Comparison of ENCODE assay signal across 1 fruit fly cellular context in genomic region chrX:18379791-18380190, dm6.
TF ChIP-seq lines count a peak whose summit lies in the region.

Gene por, minus strand, starts transcription at chrX:18379854.
Gene CG6179, plus strand, starts transcription at chrX:18380082.

TF ChIP-seq in whole organism, embryonic, 481 proteins besides CTCF, POLR2A, EP300 and RAD21 (continued from another document and continues in another):
- TF ChIP-seq Myb (GFP tag; optimal IDR thresholded peaks at IDR 0.05; lab: Kevin White, UChicago), result no peak
- no peak for TF ChIP-seq unpg (GFP tag; optimal IDR thresholded peaks at IDR 0.05; lab: Kevin White, UChicago)
- TF ChIP-seq pnt (GFP tag; optimal IDR thresholded peaks at IDR 0.05; lab: Kevin White, UChicago), result no peak
- TF ChIP-seq MESR4 (GFP tag; optimal IDR thresholded peaks at IDR 0.05; lab: Kevin White, UChicago), result no peak
- TF ChIP-seq row (GFP tag; IDR thresholded peaks at IDR 0.05; lab: Robert Waterston, UW), result peak; percentile 64
- TF ChIP-seq H15 (GFP tag; IDR thresholded peaks at IDR 0.05; lab: Robert Waterston, UW), result no peak
- TF ChIP-seq CG3838 (GFP tag; optimal IDR thresholded peaks at IDR 0.05; lab: Kevin White, UChicago), result no peak
- TF ChIP-seq Ada2b (GFP tag; IDR thresholded peaks at IDR 0.05; lab: Robert Waterston, UW), result no peak
- TF ChIP-seq grau (tag; optimal IDR thresholded peaks at IDR 0.05; lab: Kevin White, UChicago), result no peak
- TF ChIP-seq CHES-1-like (GFP tag; optimal IDR thresholded peaks at IDR 0.05; lab: Kevin White, UChicago), result no peak
- TF ChIP-seq CG11695 (GFP tag; IDR thresholded peaks at IDR 0.05; lab: Robert Waterston, UW), result no peak
- no peak for TF ChIP-seq salm (tag; optimal IDR thresholded peaks at IDR 0.05; lab: Kevin White, UChicago)
- TF ChIP-seq Rx (GFP tag; IDR thresholded peaks at IDR 0.05; lab: Robert Waterston, UW), result no peak
- TF ChIP-seq CG17568 (GFP tag; optimal IDR thresholded peaks at IDR 0.05; lab: Kevin White, UChicago), result no peak
- TF ChIP-seq CG14710 (tag; optimal IDR thresholded peaks at IDR 0.05; lab: Kevin White, UChicago), result peak; percentile 33
- TF ChIP-seq C15 (GFP tag; IDR thresholded peaks at IDR 0.05; lab: Robert Waterston, UW), result no peak
- no peak for TF ChIP-seq CG2889 (GFP tag; IDR thresholded peaks at IDR 0.05; lab: Robert Waterston, UW)
- no peak for TF ChIP-seq bcd (GFP tag; optimal IDR thresholded peaks at IDR 0.05; lab: Kevin White, UChicago)
- TF ChIP-seq CG1602 (GFP tag; optimal IDR thresholded peaks at IDR 0.05; lab: Kevin White, UChicago), result no peak
- peak; percentile 19 for TF ChIP-seq CG2116 (GFP tag; optimal IDR thresholded peaks at IDR 0.05; lab: Kevin White, UChicago)
- TF ChIP-seq Sox102F (GFP tag; optimal IDR thresholded peaks at IDR 0.05; lab: Kevin White, UChicago), result no peak
- TF ChIP-seq CG1024 (GFP tag; IDR thresholded peaks at IDR 0.05; lab: Robert Waterston, UW), result no peak
- TF ChIP-seq CG15696 (tag; optimal IDR thresholded peaks at IDR 0.05; lab: Kevin White, UChicago), result no peak
- peak; percentile 31 for TF ChIP-seq trem (tag; optimal IDR thresholded peaks at IDR 0.05; lab: Kevin White, UChicago)
- no peak for TF ChIP-seq CG31224 (GFP tag; IDR thresholded peaks at IDR 0.05; lab: Robert Waterston, UW)
- no peak for TF ChIP-seq toy (GFP tag; IDR thresholded peaks at IDR 0.05; lab: Robert Waterston, UW)
- no peak for TF ChIP-seq nerfin-1 (tag; optimal IDR thresholded peaks at IDR 0.05; lab: Kevin White, UChicago)
- TF ChIP-seq az2 (GFP tag; optimal IDR thresholded peaks at IDR 0.05; lab: Kevin White, UChicago), result no peak
- TF ChIP-seq Gug (GFP tag; IDR thresholded peaks at IDR 0.05; lab: Robert Waterston, UW), result no peak
- TF ChIP-seq tna (GFP tag; IDR thresholded peaks at IDR 0.05; lab: Robert Waterston, UW; ENCODE audit: partially characterized antibody), result no peak
- peak; percentile 19 for TF ChIP-seq Ets97D (GFP tag; optimal IDR thresholded peaks at IDR 0.05; lab: Kevin White, UChicago)
- TF ChIP-seq CG4707 (GFP tag; optimal IDR thresholded peaks at IDR 0.05; lab: Kevin White, UChicago), result no peak
- no peak for TF ChIP-seq oc (tag; optimal IDR thresholded peaks at IDR 0.05; lab: Kevin White, UChicago)
- no peak for TF ChIP-seq CG4730 (GFP tag; IDR thresholded peaks at IDR 0.05; lab: Robert Waterston, UW)
- TF ChIP-seq gfzf (GFP tag; optimal IDR thresholded peaks at IDR 0.05; lab: Kevin White, UChicago), result peak; percentile 70
- TF ChIP-seq CG1233 (GFP tag; optimal IDR thresholded peaks at IDR 0.05; lab: Kevin White, UChicago), result no peak
- no peak for TF ChIP-seq CG4820 (GFP tag; optimal IDR thresholded peaks at IDR 0.05; lab: Kevin White, UChicago)
- no peak for TF ChIP-seq CG18599 (GFP tag; optimal IDR thresholded peaks at IDR 0.05; lab: Kevin White, UChicago)
- no peak for TF ChIP-seq CG9437 (GFP tag; optimal IDR thresholded peaks at IDR 0.05; lab: Kevin White, UChicago)
- no peak for TF ChIP-seq CG6791 (GFP tag; IDR thresholded peaks at IDR 0.05; lab: Robert Waterston, UW; ENCODE audit: partially characterized antibody)
- TF ChIP-seq CG9932 (GFP tag; IDR thresholded peaks at IDR 0.05; lab: Robert Waterston, UW), result no peak
- no peak for TF ChIP-seq CG15269 (tag; optimal IDR thresholded peaks at IDR 0.05; lab: Kevin White, UChicago)
- no peak for TF ChIP-seq hbn (GFP tag; IDR thresholded peaks at IDR 0.05; lab: Robert Waterston, UW; ENCODE audit: partially characterized antibody)
- TF ChIP-seq CG17829 (tag; optimal IDR thresholded peaks at IDR 0.05; lab: Kevin White, UChicago), result no peak
- TF ChIP-seq NfI (GFP tag; optimal IDR thresholded peaks at IDR 0.05; lab: Kevin White, UChicago), result no peak
- TF ChIP-seq Nf-YB (GFP tag; optimal IDR thresholded peaks at IDR 0.05; lab: Kevin White, UChicago), result no peak
- TF ChIP-seq Lim3 (GFP tag; IDR thresholded peaks at IDR 0.05; lab: Robert Waterston, UW), result no peak
- TF ChIP-seq sr (GFP tag; IDR thresholded peaks at IDR 0.05; lab: Robert Waterston, UW), result no peak
- peak; percentile 26 for TF ChIP-seq Med (GFP tag; lab: Kevin White, UChicago)
- no peak for TF ChIP-seq gsb-n (tag; optimal IDR thresholded peaks at IDR 0.05; lab: Kevin White, UChicago)
- TF ChIP-seq CG3065 (GFP tag; optimal IDR thresholded peaks at IDR 0.05; lab: Kevin White, UChicago), result no peak
- TF ChIP-seq zfh2 (GFP tag; optimal IDR thresholded peaks at IDR 0.05; lab: Kevin White, UChicago), result no peak
- no peak for TF ChIP-seq gce (GFP tag; IDR thresholded peaks at IDR 0.05; lab: Robert Waterston, UW)
- no peak for TF ChIP-seq Doc2 (GFP tag; IDR thresholded peaks at IDR 0.05; lab: Robert Waterston, UW)
- no peak for TF ChIP-seq br (optimal IDR thresholded peaks at IDR 0.05; lab: Kevin White, UChicago)
- no peak for TF ChIP-seq CG11696 (GFP tag; IDR thresholded peaks at IDR 0.05; lab: Robert Waterston, UW)
- TF ChIP-seq org-1 (GFP tag; optimal IDR thresholded peaks at IDR 0.05; lab: Kevin White, UChicago), result no peak
- no peak for TF ChIP-seq Chrac-16 (GFP tag; optimal IDR thresholded peaks at IDR 0.05; lab: Kevin White, UChicago)
- no peak for TF ChIP-seq dan (GFP tag; IDR thresholded peaks at IDR 0.05; lab: Robert Waterston, UW)
- TF ChIP-seq CG6765 (GFP tag; optimal IDR thresholded peaks at IDR 0.05; lab: Kevin White, UChicago), result no peak
- no peak for TF ChIP-seq sisA (GFP tag; IDR thresholded peaks at IDR 0.05; lab: Robert Waterston, UW)
- no peak for TF ChIP-seq Eip74EF (GFP tag; optimal IDR thresholded peaks at IDR 0.05; lab: Kevin White, UChicago)
- TF ChIP-seq esg (GFP tag; conservative IDR thresholded peaks at IDR 0.05; lab: Robert Waterston, UW), result no peak
- no peak for TF ChIP-seq pan (optimal IDR thresholded peaks at IDR 0.05; lab: Kevin White, UChicago)
- TF ChIP-seq pan (GFP tag; optimal IDR thresholded peaks at IDR 0.05 in 1 of 2, IDR thresholded peaks at IDR 0.05 in 1 of 2), result no peak
- TF ChIP-seq CG9727 (GFP tag; optimal IDR thresholded peaks at IDR 0.05; lab: Kevin White, UChicago), result no peak
- TF ChIP-seq Hmr (GFP tag; optimal IDR thresholded peaks at IDR 0.05; lab: Kevin White, UChicago), result no peak
- TF ChIP-seq GATAe (GFP tag; conservative IDR thresholded peaks at IDR 0.05; lab: Robert Waterston, UW), result no peak
- no peak for TF ChIP-seq unc-4 (GFP tag; IDR thresholded peaks at IDR 0.05; lab: Robert Waterston, UW; ENCODE audit: partially characterized antibody)
- TF ChIP-seq ap (GFP tag; IDR thresholded peaks at IDR 0.05; lab: Robert Waterston, UW), result no peak
- TF ChIP-seq CG7556 (GFP tag; optimal IDR thresholded peaks at IDR 0.05; lab: Kevin White, UChicago), result no peak
- no peak for TF ChIP-seq Gsc (GFP tag; IDR thresholded peaks at IDR 0.05; lab: Robert Waterston, UW)
- TF ChIP-seq CG4617 (GFP tag; optimal IDR thresholded peaks at IDR 0.05; lab: Kevin White, UChicago; ENCODE audit: borderline replicate concordance), result peak; percentile 22
- no peak for TF ChIP-seq CG33213 (GFP tag; optimal IDR thresholded peaks at IDR 0.05; lab: Kevin White, UChicago)
- no peak for TF ChIP-seq crol (GFP tag; IDR thresholded peaks at IDR 0.05; lab: Robert Waterston, UW)
- TF ChIP-seq phol (tag; optimal IDR thresholded peaks at IDR 0.05; lab: Kevin White, UChicago), result peak; percentile 11
- TF ChIP-seq Hmx (GFP tag; optimal IDR thresholded peaks at IDR 0.05; lab: Kevin White, UChicago), result no peak
- TF ChIP-seq CG14965 (GFP tag; optimal IDR thresholded peaks at IDR 0.05; lab: Kevin White, UChicago; ENCODE audit: borderline replicate concordance), result no peak
- TF ChIP-seq CoRest (tag; optimal IDR thresholded peaks at IDR 0.05; lab: Kevin White, UChicago), result peak; percentile 24
- TF ChIP-seq CG9797 (GFP tag; optimal IDR thresholded peaks at IDR 0.05; lab: Kevin White, UChicago), result peak; percentile 52
- TF ChIP-seq shn (GFP tag; optimal IDR thresholded peaks at IDR 0.05; lab: Kevin White, UChicago), result no peak
- TF ChIP-seq run (tag; optimal IDR thresholded peaks at IDR 0.05; lab: Kevin White, UChicago), result no peak
- TF ChIP-seq D19B (GFP tag; optimal IDR thresholded peaks at IDR 0.05; lab: Kevin White, UChicago), result no peak
- no peak for TF ChIP-seq CG7786 (GFP tag; optimal IDR thresholded peaks at IDR 0.05; lab: Kevin White, UChicago)
- TF ChIP-seq CG6272 (GFP tag; IDR thresholded peaks at IDR 0.05; lab: Robert Waterston, UW), result no peak
- TF ChIP-seq Sry-β (GFP tag; optimal IDR thresholded peaks at IDR 0.05; lab: Kevin White, UChicago), result peak; percentile 79
- no peak for TF ChIP-seq dati (GFP tag; IDR thresholded peaks at IDR 0.05; lab: Robert Waterston, UW)
- peak; percentile 20 for TF ChIP-seq CG12659 (GFP tag; optimal IDR thresholded peaks at IDR 0.05; lab: Kevin White, UChicago)
- no peak for TF ChIP-seq pros (GFP tag; optimal IDR thresholded peaks at IDR 0.05; lab: Kevin White, UChicago)
- TF ChIP-seq Sin3A (optimal IDR thresholded peaks at IDR 0.05; lab: Kevin White, UChicago), result peak; percentile 48
- TF ChIP-seq CG7928 (GFP tag; optimal IDR thresholded peaks at IDR 0.05; lab: Kevin White, UChicago), result no peak
- peak; percentile 27 for TF ChIP-seq pzg (GFP tag; optimal IDR thresholded peaks at IDR 0.05; lab: Kevin White, UChicago)
- no peak for TF ChIP-seq pfk (GFP tag; optimal IDR thresholded peaks at IDR 0.05; lab: Kevin White, UChicago)
- no peak for TF ChIP-seq CG18619 (GFP tag; optimal IDR thresholded peaks at IDR 0.05; lab: Kevin White, UChicago)
- no peak for TF ChIP-seq sug (tag; optimal IDR thresholded peaks at IDR 0.05; lab: Kevin White, UChicago)
- TF ChIP-seq CG1529 (GFP tag; optimal IDR thresholded peaks at IDR 0.05; lab: Kevin White, UChicago), result no peak
- TF ChIP-seq CG12071 (GFP tag; optimal IDR thresholded peaks at IDR 0.05; lab: Kevin White, UChicago), result no peak
- no peak for TF ChIP-seq CG14050 (GFP tag; IDR thresholded peaks at IDR 0.05; lab: Robert Waterston, UW)
- TF ChIP-seq Kr (GFP tag; optimal IDR thresholded peaks at IDR 0.05; lab: Kevin White, UChicago), result no peak
- TF ChIP-seq wdn (GFP tag; IDR thresholded peaks at IDR 0.05; lab: Robert Waterston, UW), result no peak
- no peak for TF ChIP-seq MTF-1 (GFP tag; optimal IDR thresholded peaks at IDR 0.05; lab: Kevin White, UChicago; ENCODE audit: borderline replicate concordance)
- no peak for TF ChIP-seq lab (GFP tag; optimal IDR thresholded peaks at IDR 0.05; lab: Kevin White, UChicago)
- TF ChIP-seq tap (tag; optimal IDR thresholded peaks at IDR 0.05; lab: Kevin White, UChicago), result no peak
- TF ChIP-seq Xbp1 (GFP tag; optimal IDR thresholded peaks at IDR 0.05; lab: Kevin White, UChicago), result no peak
- TF ChIP-seq NFAT (GFP tag; IDR thresholded peaks at IDR 0.05; lab: Robert Waterston, UW), result no peak
- no peak for TF ChIP-seq Stat92E (GFP tag; optimal IDR thresholded peaks at IDR 0.05; lab: Kevin White, UChicago)
- no peak for TF ChIP-seq CG10654 (GFP tag; optimal IDR thresholded peaks at IDR 0.05; lab: Kevin White, UChicago)
- TF ChIP-seq ERR (GFP tag; optimal IDR thresholded peaks at IDR 0.05; lab: Kevin White, UChicago), result no peak
- TF ChIP-seq Atf6 (GFP tag; IDR thresholded peaks at IDR 0.05; lab: Robert Waterston, UW), result no peak
- TF ChIP-seq en (GFP tag; optimal IDR thresholded peaks at IDR 0.05; lab: Kevin White, UChicago), result no peak
- no peak for TF ChIP-seq CG17612 (GFP tag; IDR thresholded peaks at IDR 0.05; lab: Robert Waterston, UW)
- no peak for TF ChIP-seq dm (GFP tag; optimal IDR thresholded peaks at IDR 0.05; lab: Kevin White, UChicago)
- no peak for TF ChIP-seq CG4360 (GFP tag; IDR thresholded peaks at IDR 0.05; lab: Robert Waterston, UW)
- no peak for TF ChIP-seq caup (GFP tag; optimal IDR thresholded peaks at IDR 0.05; lab: Kevin White, UChicago; ENCODE audit: severe bottlenecking)
- no peak for TF ChIP-seq Awh (GFP tag; IDR thresholded peaks at IDR 0.05; lab: Robert Waterston, UW)
- no peak for TF ChIP-seq vvl (GFP tag; IDR thresholded peaks at IDR 0.05; lab: Robert Waterston, UW)
- no peak for TF ChIP-seq ftz-f1 (GFP tag; optimal IDR thresholded peaks at IDR 0.05; lab: Kevin White, UChicago)
- no peak for TF ChIP-seq CG8924 (tag; optimal IDR thresholded peaks at IDR 0.05; lab: Kevin White, UChicago)
- TF ChIP-seq stc (GFP tag; IDR thresholded peaks at IDR 0.05; lab: Robert Waterston, UW), result no peak
- TF ChIP-seq mld (GFP tag; IDR thresholded peaks at IDR 0.05; lab: Robert Waterston, UW; ENCODE audit: partially characterized antibody), result no peak
- no peak for TF ChIP-seq mirr (GFP tag; optimal IDR thresholded peaks at IDR 0.05; lab: Kevin White, UChicago)
- TF ChIP-seq wek (GFP tag; optimal IDR thresholded peaks at IDR 0.05; lab: Kevin White, UChicago), result no peak
- no peak for TF ChIP-seq Mrtf (GFP tag; IDR thresholded peaks at IDR 0.05; lab: Robert Waterston, UW)
- no peak for TF ChIP-seq CG12769 (tag; optimal IDR thresholded peaks at IDR 0.05; lab: Kevin White, UChicago)
- TF ChIP-seq kah (GFP tag; optimal IDR thresholded peaks at IDR 0.05; lab: Kevin White, UChicago), result no peak
- no peak for TF ChIP-seq HmgZ (tag; optimal IDR thresholded peaks at IDR 0.05; lab: Kevin White, UChicago)
- no peak for TF ChIP-seq Bdp1 (GFP tag; optimal IDR thresholded peaks at IDR 0.05; lab: Kevin White, UChicago)
- TF ChIP-seq CG8944 (GFP tag; optimal IDR thresholded peaks at IDR 0.05; lab: Kevin White, UChicago), result no peak
- no peak for TF ChIP-seq NC2β (GFP tag; optimal IDR thresholded peaks at IDR 0.05; lab: Kevin White, UChicago)
- TF ChIP-seq CG12236 (GFP tag; optimal IDR thresholded peaks at IDR 0.05; lab: Kevin White, UChicago), result no peak
- no peak for TF ChIP-seq schlank (tag; optimal IDR thresholded peaks at IDR 0.05; lab: Kevin White, UChicago)
- no peak for TF ChIP-seq CG11723 (GFP tag; optimal IDR thresholded peaks at IDR 0.05; lab: Kevin White, UChicago)
- no peak for TF ChIP-seq Meics (GFP tag; optimal IDR thresholded peaks at IDR 0.05; lab: Kevin White, UChicago)
- no peak for TF ChIP-seq sc (optimal IDR thresholded peaks at IDR 0.05; lab: Kevin White, UChicago)
- no peak for TF ChIP-seq sc (GFP tag; optimal IDR thresholded peaks at IDR 0.05; lab: Kevin White, UChicago)
- no peak for TF ChIP-seq CG31365 (tag; optimal IDR thresholded peaks at IDR 0.05; lab: Kevin White, UChicago)
- peak; percentile 35 for TF ChIP-seq Dp (GFP tag; optimal IDR thresholded peaks at IDR 0.05; lab: Kevin White, UChicago)
- peak; percentile 4 for TF ChIP-seq CG13424 (tag; optimal IDR thresholded peaks at IDR 0.05; lab: Kevin White, UChicago)
- no peak for TF ChIP-seq Lpt (GFP tag; optimal IDR thresholded peaks at IDR 0.05; lab: Kevin White, UChicago)
- no peak for TF ChIP-seq vfl (GFP tag; optimal IDR thresholded peaks at IDR 0.05; lab: Kevin White, UChicago)
- no peak for TF ChIP-seq rib (GFP tag; IDR thresholded peaks at IDR 0.05; lab: Robert Waterston, UW)
- no peak for TF ChIP-seq Usf (GFP tag; optimal IDR thresholded peaks at IDR 0.05; lab: Kevin White, UChicago)
